Fruit fly (Drosophila melanogaster) whole organism, wandering third instar larva: ENCODE results near the gene Rpp21.

Source experiments
- Dif ChIP-seq: fragments of 200-275, 200-300 bp; sonication (Bioruptor generic); optimal IDR thresholded peaks from 2 replicates; lab custom pipeline; 2018; ENCODE audit warnings: missing biosample characterization, missing genetic modification characterization; ENCODE audit not compliant: partially characterized antibody
- HLH106 ChIP-seq: fragments of 200-800 bp; optimal IDR thresholded peaks from 3 replicates; lab custom pipeline; 2019; ENCODE audit warnings: missing biosample characterization, mild to moderate bottlenecking, missing genetic modification characterization, moderate library complexity
- Jra ChIP-seq: sonication (Bioruptor generic); optimal IDR thresholded peaks from 2 replicates; lab custom pipeline; 2016; ENCODE audit warnings: missing biosample characterization, missing genetic modification characterization
- Rel ChIP-seq, 2 experiments: fragments of 200-800 bp; sonication (Bioruptor generic) in 1 of 2; optimal IDR thresholded peaks; 2 replicates in 1 of 2; 3 replicates in 1 of 2; lab custom pipeline; 2016 to 2019; ENCODE audit warnings: mild to moderate bottlenecking in 2 of 2, missing biosample characterization in 2 of 2, missing genetic modification characterization in 2 of 2, moderate library complexity in 1 of 2
- Sp1 ChIP-seq: fragments of 200-800 bp; sonication (Bioruptor generic); optimal IDR thresholded peaks from 3 replicates; lab custom pipeline; 2019; ENCODE audit warnings: missing biosample characterization, mild to moderate bottlenecking, missing genetic modification characterization, moderate library complexity
- dl ChIP-seq, 2 experiments: fragments of 175-275, 200-275 bp in 1 of 2; fragments of 200-275 bp in 1 of 2; sonication (Bioruptor generic); optimal IDR thresholded peaks; lab custom pipeline; 2018; ENCODE audit warnings: mild to moderate bottlenecking in 2 of 2, missing biosample characterization in 2 of 2, missing genetic modification characterization in 2 of 2, moderate library complexity in 2 of 2; ENCODE audit not compliant: partially characterized antibody in 2 of 2, insufficient read depth in 1 of 2
- foxo ChIP-seq, 2 experiments: fragments of 200-800 bp; sonication (Bioruptor generic); optimal IDR thresholded peaks; 2 replicates in 1 of 2; 3 replicates in 1 of 2; lab custom pipeline; 2016 to 2017; ENCODE audit warnings: missing biosample characterization in 2 of 2, missing genetic modification characterization in 2 of 2
- fru ChIP-seq: fragments of 200-800 bp; sonication (Bioruptor generic); optimal IDR thresholded peaks from 3 replicates; lab custom pipeline; 2016; ENCODE audit warnings: missing biosample characterization, mild to moderate bottlenecking, missing genetic modification characterization
- h ChIP-seq: fragments of 200-800 bp; sonication (Bioruptor generic); optimal IDR thresholded peaks from 3 replicates; lab custom pipeline; 2016; ENCODE audit warnings: missing biosample characterization, mild to moderate bottlenecking, missing genetic modification characterization
- pan ChIP-seq: fragments of >200 bp; optimal IDR thresholded peaks from 2 replicates; lab custom pipeline; 2017
- psq ChIP-seq: fragments of 200-800 bp; sonication (Bioruptor generic); optimal IDR thresholded peaks from 3 replicates; lab custom pipeline; 2017; ENCODE audit warnings: missing biosample characterization, mild to moderate bottlenecking, missing genetic modification characterization, moderate library complexity
- sage ChIP-seq: fragments of 200-800 bp; sonication (Bioruptor generic); optimal IDR thresholded peaks from 2 replicates; lab custom pipeline; 2016; ENCODE audit warnings: missing biosample characterization, mild to moderate bottlenecking, missing genetic modification characterization
- sv ChIP-seq: fragments of 200-800 bp; sonication (Bioruptor generic); optimal IDR thresholded peaks from 3 replicates; lab custom pipeline; 2016; ENCODE audit warnings: missing biosample characterization, missing genetic modification characterization

DNA sequence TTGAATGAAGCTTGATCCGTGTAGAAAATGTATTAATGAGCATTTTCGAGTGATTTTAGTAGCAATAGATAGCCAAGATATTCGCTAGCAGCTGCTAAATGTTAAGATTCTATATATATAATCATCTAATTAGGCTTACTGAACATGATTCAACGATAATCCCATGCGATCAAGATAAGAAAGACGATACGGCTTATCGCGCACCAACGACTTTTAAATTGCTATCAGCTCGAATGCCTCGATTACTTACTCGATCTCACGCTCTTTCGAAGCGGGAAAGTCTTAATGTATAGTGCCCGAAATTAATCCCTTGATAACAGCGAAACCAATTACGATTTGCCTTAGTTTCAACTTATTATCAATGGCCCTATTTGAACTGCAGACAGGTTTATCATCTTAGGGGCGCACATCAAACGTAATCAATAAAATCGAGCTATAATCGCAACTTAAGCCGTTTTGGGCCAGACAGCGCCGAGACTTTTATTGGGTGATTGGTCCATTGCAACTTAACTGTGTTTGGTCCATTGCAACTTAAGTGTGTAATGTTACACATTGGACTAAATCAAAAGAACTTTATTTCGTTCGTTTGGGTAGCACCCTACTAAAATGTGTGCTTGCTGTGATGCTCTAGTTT is 20.2 kb downstream of the Rpp21 start:
- TF ChIP-seq foxo (GFP tag; optimal IDR thresholded peaks at IDR 0.05; lab: Kevin White, UChicago) (no peak), Rel (GFP tag; optimal IDR thresholded peaks at IDR 0.05; lab: Kevin White, UChicago) (no peak), Rel (tag; optimal IDR thresholded peaks at IDR 0.05; lab: Kevin White, UChicago) (no peak), sv (GFP tag; lab: Kevin White, UChicago) (no peak), Jra (GFP tag; lab: Kevin White, UChicago) (no peak), dl (GFP tag; optimal IDR thresholded peaks at IDR 0.05; lab: Kevin White, UChicago; ENCODE audit: insufficient read depth in 1 of 2, partially characterized antibody in 2 of 2) (no peak), pan (lab: Kevin White, UChicago) (no peak), sage (GFP tag; lab: Kevin White, UChicago) (no peak), Dif (GFP tag; lab: Kevin White, UChicago) (no peak), psq (GFP tag; lab: Kevin White, UChicago) (no peak), h (GFP tag; lab: Kevin White, UChicago) (no peak), Sp1 (no peak), fru (GFP tag; lab: Kevin White, UChicago) (no peak), HLH106 (tag; lab: Kevin White, UChicago) (no peak)
